Fruit fly (Drosophila melanogaster): Measurements from ENCODE around the gene pasi1.

The pasi1 gene

dm6 chr3R:17809014-17809413 is 14.1 kb downstream of the pasi1 start, which contains the start of gene Odj (continued):
- TF ChIP-seq knrl (GFP tag; IDR thresholded peaks at IDR 0.05; ENCODE audit: partially characterized antibody) (peak; percentile 94), CG6689 (GFP tag; IDR thresholded peaks at IDR 0.05) (no peak), repo (GFP tag; optimal IDR thresholded peaks at IDR 0.05) (no peak), bab2 (GFP tag; optimal IDR thresholded peaks at IDR 0.05) (no peak), CG2116 (GFP tag; optimal IDR thresholded peaks at IDR 0.05) (peak; percentile 81), CG10147 (GFP tag; optimal IDR thresholded peaks at IDR 0.05) (no peak), grn (GFP tag; optimal IDR thresholded peaks at IDR 0.05) (no peak), Myb (GFP tag; optimal IDR thresholded peaks at IDR 0.05) (peak; percentile 18), so (GFP tag; IDR thresholded peaks at IDR 0.05) (no peak), GATAe (GFP tag; conservative IDR thresholded peaks at IDR 0.05) (no peak), CG17361 (GFP tag; IDR thresholded peaks at IDR 0.05) (0 out of 3 replicates have a peak, but pooled peaks have one; percentile 20), CG17802 (tag; optimal IDR thresholded peaks at IDR 0.05) (no peak), YL-1 (GFP tag; optimal IDR thresholded peaks at IDR 0.05) (peak; percentile 87), tio (GFP tag; optimal IDR thresholded peaks at IDR 0.05) (no peak), sens (GFP tag) (no peak), Mes4 (GFP tag; optimal IDR thresholded peaks at IDR 0.05) (no peak), CG15601 (tag; optimal IDR thresholded peaks at IDR 0.05) (peak; percentile 3), CG3838 (GFP tag; optimal IDR thresholded peaks at IDR 0.05) (no peak), emc (GFP tag; optimal IDR thresholded peaks at IDR 0.05) (no peak), CG7928 (GFP tag; optimal IDR thresholded peaks at IDR 0.05) (no peak), hbn (GFP tag; IDR thresholded peaks at IDR 0.05; ENCODE audit: partially characterized antibody) (peak; percentile 97), CG6175 (GFP tag; IDR thresholded peaks at IDR 0.05) (no peak), CG34422 (GFP tag; IDR thresholded peaks at IDR 0.05) (0 out of 3 replicates have a peak, but pooled peaks have one; percentile 38), vnd (GFP tag; IDR thresholded peaks at IDR 0.05; ENCODE audit: partially characterized antibody) (peak; percentile 86), tin (GFP tag; optimal IDR thresholded peaks at IDR 0.05) (no peak), CG10209 (GFP tag; optimal IDR thresholded peaks at IDR 0.05) (no peak), Sox100B (GFP tag; optimal IDR thresholded peaks at IDR 0.05) (no peak), CG17912 (GFP tag; optimal IDR thresholded peaks at IDR 0.05) (no peak), luna (GFP tag; optimal IDR thresholded peaks at IDR 0.05) (no peak), lbe (GFP tag; optimal IDR thresholded peaks at IDR 0.05) (peak; percentile 63), tx (GFP tag; optimal IDR thresholded peaks at IDR 0.05) (no peak), Nf-YA (GFP tag; IDR thresholded peaks at IDR 0.05) (no peak), kni (GFP tag; optimal IDR thresholded peaks at IDR 0.05) (no peak), CG17186 (GFP tag; optimal IDR thresholded peaks at IDR 0.05) (no peak), NC2α (GFP tag; optimal IDR thresholded peaks at IDR 0.05) (no peak), chinmo (GFP tag; IDR thresholded peaks at IDR 0.05; ENCODE audit: partially characterized antibody) (peak; percentile 86), gro (GFP tag; optimal IDR thresholded peaks at IDR 0.05) (no peak), slou (GFP tag; optimal IDR thresholded peaks at IDR 0.05) (no peak), Hsf (GFP tag; optimal IDR thresholded peaks at IDR 0.05) (peak; percentile 6), abd-A (tag; optimal IDR thresholded peaks at IDR 0.05) (no peak), Trl (optimal IDR thresholded peaks at IDR 0.05) (no peak), Trl (GFP tag; optimal IDR thresholded peaks at IDR 0.05) (no peak), gfzf (GFP tag; optimal IDR thresholded peaks at IDR 0.05) (peak; percentile 47), ems (GFP tag; optimal IDR thresholded peaks at IDR 0.05) (no peak), TFAM (GFP tag; optimal IDR thresholded peaks at IDR 0.05) (no peak), CG1024 (GFP tag; IDR thresholded peaks at IDR 0.05) (no peak), CG11247 (GFP tag; IDR thresholded peaks at IDR 0.05) (no peak), Tbp (GFP tag; optimal IDR thresholded peaks at IDR 0.05) (no peak), CG9609 (GFP tag; optimal IDR thresholded peaks at IDR 0.05) (no peak), psq (GFP tag; optimal IDR thresholded peaks at IDR 0.05) (no peak), CG12236 (GFP tag; optimal IDR thresholded peaks at IDR 0.05) (no peak), CG16813 (GFP tag; IDR thresholded peaks at IDR 0.05; ENCODE audit: partially characterized antibody) (peak; percentile 91), scrt (GFP tag; optimal IDR thresholded peaks at IDR 0.05) (no peak)

Data from whole organism, embryonic.